Worm (Caenorhabditis elegans) whole organism, L2 larva: ENCODE measurements around the gene sec-61.B.

ENCODE experiments used
- R02D3.7 ChIP-seq: fragments of 150-350 bp; optimal IDR thresholded peaks from 2 replicates; lab custom pipeline; 2014; ENCODE audit warnings: missing biosample characterization, missing genetic modification characterization
- aly-2 ChIP-seq: fragments of 150-350 bp; optimal IDR thresholded peaks from 2 replicates; lab custom pipeline; 2014; ENCODE audit warnings: missing biosample characterization, missing genetic modification characterization
- ama-1 ChIP-seq: fragments of 150-350 bp; optimal IDR thresholded peaks from 2 replicates; lab custom pipeline; 2018; ENCODE audit warnings: inconsistent platforms
- ceh-16 ChIP-seq: fragments of 150-350 bp; optimal IDR thresholded peaks from 2 replicates; lab custom pipeline; 2014; ENCODE audit warnings: missing biosample characterization, missing genetic modification characterization
- egl-27 ChIP-seq: sonication (generic microtip); optimal IDR thresholded peaks from 3 replicates; lab custom pipeline; 2017; ENCODE audit warnings: missing biosample characterization, missing genetic modification reagents, missing genetic modification characterization
- lsy-2 ChIP-seq, 2 experiments: fragments of 150-350 bp in 1 of 2; sonication (generic microtip) in 1 of 2; optimal IDR thresholded peaks; 2 replicates each; lab custom pipeline; 2014 to 2017; ENCODE audit warnings: missing biosample characterization in 2 of 2, missing genetic modification characterization in 2 of 2
- mab-5 ChIP-seq: fragments of 150-350 bp; optimal IDR thresholded peaks from 2 replicates; lab custom pipeline; 2014; ENCODE audit warnings: missing biosample characterization, missing genetic modification characterization
- mdl-1 ChIP-seq, 2 experiments: fragments of 150-350 bp in 1 of 2; sonication (generic microtip) in 1 of 2; optimal IDR thresholded peaks; 2 replicates each; lab custom pipeline; 2017; ENCODE audit warnings: missing biosample characterization in 2 of 2, missing genetic modification characterization in 2 of 2
- nhr-237 ChIP-seq: fragments of 150-350 bp; optimal IDR thresholded peaks from 2 replicates; lab custom pipeline; 2014; ENCODE audit warnings: missing biosample characterization, missing genetic modification characterization
- nhr-6 ChIP-seq: fragments of 150-350 bp; optimal IDR thresholded peaks from 2 replicates; lab custom pipeline; 2014; ENCODE audit warnings: missing biosample characterization, missing genetic modification characterization
- skn-1 ChIP-seq: sonication (generic microtip); optimal IDR thresholded peaks from 2 replicates; lab custom pipeline; 2017; ENCODE audit warnings: missing biosample characterization, missing genetic modification characterization
- snpc-4 ChIP-seq: fragments of 150-350 bp; optimal IDR thresholded peaks from 2 replicates; lab custom pipeline; 2014; ENCODE audit warnings: missing biosample characterization, missing genetic modification characterization
- unc-39 ChIP-seq: fragments of 150-350 bp; optimal IDR thresholded peaks from 2 replicates; lab custom pipeline; 2014; ENCODE audit warnings: missing biosample characterization, missing genetic modification characterization
- unc-62 ChIP-seq: fragments of 150-350 bp; optimal IDR thresholded peaks from 2 replicates; lab custom pipeline; 2014; ENCODE audit warnings: missing biosample characterization, missing genetic modification reagents, missing genetic modification characterization

DNA sequence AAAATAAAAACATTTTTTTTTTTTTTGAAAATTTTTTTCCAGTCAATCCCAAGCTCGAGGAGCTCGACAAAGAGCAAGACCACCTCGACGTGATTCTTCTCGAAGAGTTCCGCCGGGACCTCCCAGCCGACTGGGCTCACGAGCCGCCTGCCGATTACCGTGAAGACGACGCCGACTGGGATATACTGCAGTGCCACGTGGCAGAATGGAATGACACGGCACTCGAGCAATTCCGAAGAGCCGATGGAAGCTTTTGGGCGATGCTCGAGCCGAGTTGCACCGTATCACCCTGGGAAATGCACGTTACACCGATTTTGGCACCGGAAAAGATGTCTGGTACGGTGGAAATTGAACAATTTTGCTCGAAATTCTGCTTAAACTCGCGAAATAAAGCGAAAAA lies 4.5 kb upstream of the sec-61.B start:
- TF ChIP-seq lsy-2 (tag; optimal IDR thresholded peaks at IDR 0.05; lab: Kevin White, UChicago) (no peak), snpc-4 (no peak), ama-1 (no peak), skn-1 (no peak), egl-27 (tag; lab: Kevin White, UChicago) (no peak), unc-39 (tag; lab: Kevin White, UChicago) (no peak), aly-2 (tag; lab: Kevin White, UChicago) (no peak), mdl-1 (tag; optimal IDR thresholded peaks at IDR 0.05; lab: Kevin White, UChicago) (no peak), R02D3.7 (tag; lab: Kevin White, UChicago) (no peak), mab-5 (tag; lab: Kevin White, UChicago) (no peak), nhr-237 (tag; lab: Kevin White, UChicago) (no peak), nhr-6 (tag; lab: Kevin White, UChicago) (no peak), ceh-16 (tag; lab: Kevin White, UChicago) (no peak), unc-62 (no peak)
